Fruit fly (Drosophila melanogaster): ENCODE measurements around the gene TORIP.

Gene TORIP

dm6 chr3L:19791688-19792073 lies 13.2 kb downstream of the TORIP start (continued):
- TF ChIP-seq CG6254 (GFP tag; optimal IDR thresholded peaks at IDR 0.05) (no peak), aop (GFP tag; IDR thresholded peaks at IDR 0.05) (no peak), CG15479 (GFP tag; optimal IDR thresholded peaks at IDR 0.05) (peak; percentile 98), Hr39 (optimal IDR thresholded peaks at IDR 0.05) (no peak), sug (tag; optimal IDR thresholded peaks at IDR 0.05) (peak; percentile 63), lmd (GFP tag; IDR thresholded peaks at IDR 0.05) (no peak), CG13894 (tag; optimal IDR thresholded peaks at IDR 0.05) (peak; percentile 49), ind (GFP tag; optimal IDR thresholded peaks at IDR 0.05) (no peak), btn (GFP tag; optimal IDR thresholded peaks at IDR 0.05) (no peak), Mrtf (GFP tag; IDR thresholded peaks at IDR 0.05) (no peak), jigr1 (GFP tag; IDR thresholded peaks at IDR 0.05) (no peak), bsh (GFP tag; optimal IDR thresholded peaks at IDR 0.05) (no peak), Blimp-1 (GFP tag; optimal IDR thresholded peaks at IDR 0.05) (no peak), gcm (GFP tag; optimal IDR thresholded peaks at IDR 0.05) (peak; percentile 6), MTF-1 (GFP tag; optimal IDR thresholded peaks at IDR 0.05; ENCODE audit: borderline replicate concordance) (no peak), CG12071 (GFP tag; optimal IDR thresholded peaks at IDR 0.05) (peak; percentile 41), CG9817 (tag; optimal IDR thresholded peaks at IDR 0.05) (no peak), hb (GFP tag; IDR thresholded peaks at IDR 0.05; ENCODE audit: partially characterized antibody) (no peak), danr (GFP tag; IDR thresholded peaks at IDR 0.05) (no peak), CG8388 (GFP tag; optimal IDR thresholded peaks at IDR 0.05) (no peak), gem (tag; optimal IDR thresholded peaks at IDR 0.05) (no peak), CG3163 (GFP tag; optimal IDR thresholded peaks at IDR 0.05) (peak; percentile 21), CG16813 (GFP tag; IDR thresholded peaks at IDR 0.05; ENCODE audit: partially characterized antibody) (no peak), grn (GFP tag; optimal IDR thresholded peaks at IDR 0.05) (peak; percentile 82), CG11085 (GFP tag; IDR thresholded peaks at IDR 0.05) (no peak), CG9932 (GFP tag; IDR thresholded peaks at IDR 0.05) (peak; percentile 29; the same call in 1 of the 2 replicates), CG2116 (GFP tag; optimal IDR thresholded peaks at IDR 0.05) (no peak), Sin3A (optimal IDR thresholded peaks at IDR 0.05) (no peak), nerfin-1 (tag; optimal IDR thresholded peaks at IDR 0.05) (no peak), Rx (GFP tag; IDR thresholded peaks at IDR 0.05) (no peak), CG11456 (GFP tag; IDR thresholded peaks at IDR 0.05) (no peak), otp (GFP tag; IDR thresholded peaks at IDR 0.05) (peak; percentile 73), stwl (tag; optimal IDR thresholded peaks at IDR 0.05) (no peak), CG5180 (GFP tag; optimal IDR thresholded peaks at IDR 0.05) (peak; percentile 32), CG17359 (tag; optimal IDR thresholded peaks at IDR 0.05) (peak; percentile 7), CG13424 (tag; optimal IDR thresholded peaks at IDR 0.05) (no peak), CG10321 (GFP tag; IDR thresholded peaks at IDR 0.05) (peak; percentile 83), CG13775 (GFP tag; optimal IDR thresholded peaks at IDR 0.05) (no peak), schlank (tag; optimal IDR thresholded peaks at IDR 0.05) (peak; percentile 13), CG1832 (GFP tag; optimal IDR thresholded peaks at IDR 0.05) (peak; percentile 96), ttk (GFP tag; IDR thresholded peaks at IDR 0.05) (no peak), nerfin-2 (GFP tag; IDR thresholded peaks at IDR 0.05; ENCODE audit: partially characterized antibody) (no peak), CG31365 (tag; optimal IDR thresholded peaks at IDR 0.05) (peak; percentile 18), CG9437 (GFP tag; optimal IDR thresholded peaks at IDR 0.05) (no peak), Ada2b (GFP tag; IDR thresholded peaks at IDR 0.05) (no peak), ftz-f1 (GFP tag; optimal IDR thresholded peaks at IDR 0.05) (peak; percentile 45), nom (GFP tag; optimal IDR thresholded peaks at IDR 0.05) (peak; percentile 25), ewg (GFP tag; optimal IDR thresholded peaks at IDR 0.05) (no peak), Dip3 (GFP tag; optimal IDR thresholded peaks at IDR 0.05) (no peak), wek (GFP tag; optimal IDR thresholded peaks at IDR 0.05) (no peak), crp (GFP tag; optimal IDR thresholded peaks at IDR 0.05) (no peak)
